Worm (Caenorhabditis elegans) whole organism, L4 larva: ENCODE results near the gene phyh-1.

Experiments
- T26A8.4 ChIP-seq: fragments of 200-800 bp; sonication (Bioruptor generic); IDR thresholded peaks from 2 replicates; pipeline ENCODE4 v1.3.6; 2022; ENCODE audit warnings: missing genetic modification characterization, missing compliant biosample characterization
- Y105C5A.15 ChIP-seq: fragments of 200-800 bp; sonication (Bioruptor generic); IDR thresholded peaks from 2 replicates; pipeline ENCODE4 v1.3.6; 2022; ENCODE audit warnings: missing genetic modification characterization, missing compliant biosample characterization
- Y5F2A.4 ChIP-seq: fragments of 200-800 bp; sonication (Bioruptor generic); optimal IDR thresholded peaks from 2 replicates; lab custom pipeline; 2018; ENCODE audit warnings: mild to moderate bottlenecking, missing genetic modification characterization, missing compliant biosample characterization
- Y75B8A.6 ChIP-seq: fragments of 200-800 bp; sonication (Bioruptor generic); IDR thresholded peaks from 2 replicates; pipeline ENCODE4 v1.3.6; 2022; ENCODE audit warnings: missing genetic modification reagents, missing genetic modification characterization, missing compliant biosample characterization
- aha-1 ChIP-seq: fragments of 150-350 bp; peaks from one replicate; lab custom pipeline; 2014; ENCODE audit warnings: missing biosample characterization, missing genetic modification characterization
- dmd-6 ChIP-seq: fragments of 200-800 bp; sonication (Bioruptor generic); IDR thresholded peaks from 2 replicates; pipeline ENCODE4 v1.3.6; 2022; ENCODE audit warnings: missing genetic modification reagents, missing genetic modification characterization, missing compliant biosample characterization
- dve-1 ChIP-seq: sonication (generic microtip); optimal IDR thresholded peaks from 2 replicates; lab custom pipeline; 2017; ENCODE audit warnings: antibody characterized with exemption, mild to moderate bottlenecking, missing genetic modification characterization, missing compliant biosample characterization; ENCODE audit not compliant: insufficient read depth
- fkh-10 ChIP-seq: fragments of 150-350 bp; optimal IDR thresholded peaks from 2 replicates; lab custom pipeline; 2014; ENCODE audit warnings: missing biosample characterization, missing genetic modification reagents, missing genetic modification characterization
- hlh-11 ChIP-seq: fragments of 200-800 bp; sonication (Bioruptor generic); optimal IDR thresholded peaks from 2 replicates; lab custom pipeline; 2018; ENCODE audit warnings: mild to moderate bottlenecking, missing genetic modification characterization, missing compliant biosample characterization
- jun-1 ChIP-seq: fragments of 150-350 bp; optimal IDR thresholded peaks from 2 replicates; lab custom pipeline; 2014; ENCODE audit warnings: missing biosample characterization, missing genetic modification reagents, missing genetic modification characterization
- lim-7 ChIP-seq: fragments of 200-800 bp; sonication (Bioruptor generic); IDR thresholded peaks from 2 replicates; pipeline ENCODE4 v1.3.6; 2022; ENCODE audit warnings: missing genetic modification characterization, missing compliant biosample characterization
- lin-13 ChIP-seq: fragments of 150-350 bp; optimal IDR thresholded peaks from 2 replicates; lab custom pipeline; 2014; ENCODE audit warnings: missing biosample characterization, missing genetic modification reagents, missing genetic modification characterization
- mdl-1 ChIP-seq, 2 experiments: fragments of 150-350 bp in 1 of 2; sonication (generic microtip) in 1 of 2; optimal IDR thresholded peaks; 2 replicates each; lab custom pipeline; 2014 to 2017; ENCODE audit warnings: missing biosample characterization in 2 of 2, missing genetic modification characterization in 2 of 2
- mdt-29 ChIP-seq: fragments of 200-800 bp; sonication (Bioruptor generic); IDR thresholded peaks from 2 replicates; pipeline ENCODE4 v1.3.6; 2022; ENCODE audit warnings: missing genetic modification reagents, missing genetic modification characterization, missing compliant biosample characterization
- mep-1 ChIP-seq: fragments of 150-350 bp; sonication (generic microtip); optimal IDR thresholded peaks from 3 replicates; lab custom pipeline; 2014; ENCODE audit warnings: missing biosample characterization, missing genetic modification characterization
- nhr-102 ChIP-seq: sonication (generic microtip); optimal IDR thresholded peaks from 2 replicates; lab custom pipeline; 2016; ENCODE audit warnings: mild to moderate bottlenecking, missing genetic modification characterization, moderate library complexity, missing compliant biosample characterization
- nhr-28 ChIP-seq: fragments of 150-350 bp; optimal IDR thresholded peaks from 2 replicates; lab custom pipeline; 2014; ENCODE audit warnings: missing biosample characterization, missing genetic modification characterization
- nhr-42 ChIP-seq: fragments of 200-800 bp; sonication (Bioruptor generic); IDR thresholded peaks from 2 replicates; pipeline ENCODE4 v1.3.6; 2022; ENCODE audit warnings: missing genetic modification characterization, missing compliant biosample characterization
- php-3 ChIP-seq: fragments of 200-800 bp; sonication (Bioruptor generic); IDR thresholded peaks from 2 replicates; pipeline ENCODE4 v1.3.6; 2022; ENCODE audit warnings: missing genetic modification reagents, missing genetic modification characterization, missing compliant biosample characterization
- pqm-1 ChIP-seq: sonication (generic microtip); optimal IDR thresholded peaks from 2 replicates; lab custom pipeline; 2017; ENCODE audit warnings: missing biosample characterization, missing genetic modification characterization
- rbr-2 ChIP-seq: sonication (generic microtip); optimal IDR thresholded peaks from 2 replicates; lab custom pipeline; 2016; ENCODE audit warnings: missing genotype, missing genetic modification characterization, missing compliant biosample characterization
- sdz-12 ChIP-seq: fragments of 200-800 bp; sonication (Bioruptor generic); optimal IDR thresholded peaks from 2 replicates; lab custom pipeline; 2018; ENCODE audit warnings: mild to moderate bottlenecking, missing genetic modification characterization, missing compliant biosample characterization
- set-16 ChIP-seq: fragments of 200-800 bp; sonication (Bioruptor generic); IDR thresholded peaks from 2 replicates; pipeline ENCODE4 v1.3.6; 2022; ENCODE audit warnings: missing genetic modification reagents, missing genetic modification characterization, missing compliant biosample characterization
- snpc-1.2 ChIP-seq: fragments of 200-800 bp; sonication (Bioruptor generic); IDR thresholded peaks from 2 replicates; pipeline ENCODE4 v1.3.6; 2022; ENCODE audit warnings: missing genetic modification reagents, missing genetic modification characterization, missing compliant biosample characterization
- spr-1 ChIP-seq: sonication (generic microtip); optimal IDR thresholded peaks from 2 replicates; lab custom pipeline; 2016; ENCODE audit warnings: mild to moderate bottlenecking, missing genetic modification characterization, missing compliant biosample characterization
- spr-3 ChIP-seq: fragments of 200-800 bp; sonication (Bioruptor generic); optimal IDR thresholded peaks from 2 replicates; lab custom pipeline; 2018; ENCODE audit warnings: mild to moderate bottlenecking, missing genetic modification characterization, missing compliant biosample characterization
- tag-97 ChIP-seq: fragments of 200-800 bp; sonication (Bioruptor generic); IDR thresholded peaks from 2 replicates; pipeline ENCODE4 v1.3.6; 2022; ENCODE audit warnings: missing genetic modification characterization, missing compliant biosample characterization
- unc-39 ChIP-seq: sonication (generic microtip); optimal IDR thresholded peaks from 2 replicates; lab custom pipeline; 2017; ENCODE audit warnings: missing biosample characterization, missing genetic modification characterization
- unc-62 ChIP-seq, 3 experiments: fragments of 150-350 bp in 1 of 3; sonication (generic microtip); optimal IDR thresholded peaks in 2 of 3; peaks in 1 of 3; 1 replicate in 1 of 3; 2 replicates in 2 of 3; lab custom pipeline; 2014 to 2017; ENCODE audit warnings: missing biosample characterization in 3 of 3, missing genetic modification characterization in 3 of 3, missing genetic modification reagents in 3 of 3, missing genotype in 1 of 3
- ztf-11 ChIP-seq: fragments of 150-350 bp; optimal IDR thresholded peaks from 2 replicates; lab custom pipeline; 2014; ENCODE audit warnings: missing biosample characterization, missing genetic modification characterization

The phyh-1 gene

DNA sequence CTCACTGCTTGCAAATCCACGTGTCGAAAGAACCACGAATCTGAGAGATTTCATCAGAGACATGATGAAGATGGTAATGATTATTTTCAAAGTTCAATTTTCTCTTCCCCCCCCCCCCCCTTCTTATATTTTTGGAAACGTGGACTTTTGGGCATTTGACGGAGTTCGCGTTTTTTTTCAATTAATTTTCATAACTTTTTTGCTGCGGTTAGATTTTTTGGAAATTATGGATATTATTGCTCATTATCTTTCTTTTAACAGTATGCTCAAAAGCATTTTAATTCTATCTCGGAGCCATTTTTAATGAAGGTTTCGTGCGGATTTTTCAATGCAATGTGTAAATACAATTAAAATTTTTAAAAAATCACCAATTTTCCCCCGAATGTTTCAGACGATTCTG lies at the start of gene phyh-1:
phyh-1 (minus strand) TSS at position 101 of the 400 bp plus-strand sequence.
- TF ChIP-seq snpc-1.2 (GFP tag; lab: Robert Waterston, UW) (no peak), Y105C5A.15 (no peak), jun-1 (tag; lab: Kevin White, UChicago) (no peak), set-16 (no peak), Y5F2A.4 (GFP tag; lab: Kevin White, UChicago) (no peak), unc-39 (tag; lab: Kevin White, UChicago) (no peak), nhr-102 (no peak), mdt-29 (GFP tag; lab: Robert Waterston, UW) (no peak), Y75B8A.6 (GFP tag; lab: Robert Waterston, UW) (no peak)

DNA sequence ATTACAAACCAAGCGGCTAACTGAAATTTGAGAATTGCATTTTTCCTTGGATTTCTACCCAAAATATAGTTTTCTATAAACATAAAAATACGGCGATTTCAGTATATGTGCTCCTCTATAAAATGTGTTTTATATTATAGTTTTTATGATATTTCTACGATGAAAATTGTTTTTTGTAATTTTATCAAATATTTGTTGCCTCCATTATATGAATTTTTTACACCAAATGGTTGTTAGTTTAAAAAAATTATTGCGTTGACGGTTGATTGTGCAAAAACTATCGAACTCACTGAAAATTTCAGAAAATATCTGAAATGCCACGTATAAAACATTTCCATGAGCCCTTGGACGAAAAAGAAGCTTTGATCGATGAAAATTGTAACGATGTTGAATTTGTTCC lies 49.0 kb upstream of the phyh-1 start, which contains the start of gene T28F3.9:
T28F3.9 (plus strand) TSS at position 301 of the 400 bp plus-strand sequence.
- TF ChIP-seq spr-1 (tag; lab: Kevin White, UChicago), result no peak
- no peak for TF ChIP-seq lim-7 (GFP tag; lab: Robert Waterston, UW)
- TF ChIP-seq unc-62 (GFP tag; optimal IDR thresholded peaks at IDR 0.05 in 1 of 2; lab: Kevin White, UChicago), result no peak
- no peak for TF ChIP-seq unc-62 (tag; optimal IDR thresholded peaks at IDR 0.05; lab: Kevin White, UChicago)
- no peak for TF ChIP-seq lin-13 (GFP tag; lab: Kevin White, UChicago)
- TF ChIP-seq unc-39 (tag; lab: Kevin White, UChicago), result no peak
- TF ChIP-seq pqm-1 (tag; lab: Kevin White, UChicago), result no peak
- TF ChIP-seq nhr-42, result no peak
- TF ChIP-seq tag-97, result no peak

DNA sequence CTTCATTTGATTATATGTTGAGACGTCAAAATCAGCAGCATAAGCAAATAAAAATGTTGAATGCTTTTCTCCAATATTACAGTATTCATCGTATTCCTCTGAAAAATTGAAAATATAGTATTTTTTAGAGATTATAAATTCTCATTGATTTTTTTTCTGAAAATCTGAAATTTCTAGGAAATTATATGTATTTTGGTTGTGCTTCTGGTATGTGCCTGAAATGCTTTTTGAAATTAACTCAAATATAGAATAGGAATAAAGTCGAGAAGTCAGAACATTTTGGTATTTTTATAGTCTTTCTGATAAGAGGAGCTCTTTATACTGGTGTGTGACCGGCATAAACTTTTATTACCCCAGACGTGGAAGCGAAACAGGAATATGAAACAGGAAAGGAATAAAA lies 48.0 kb upstream of the phyh-1 start, which contains the start of gene T28F3.8:
T28F3.8 (minus strand) TSS at position 101 of the 400 bp plus-strand sequence.
- peak; percentile 82 for TF ChIP-seq php-3 (GFP tag; lab: Robert Waterston, UW)

DNA sequence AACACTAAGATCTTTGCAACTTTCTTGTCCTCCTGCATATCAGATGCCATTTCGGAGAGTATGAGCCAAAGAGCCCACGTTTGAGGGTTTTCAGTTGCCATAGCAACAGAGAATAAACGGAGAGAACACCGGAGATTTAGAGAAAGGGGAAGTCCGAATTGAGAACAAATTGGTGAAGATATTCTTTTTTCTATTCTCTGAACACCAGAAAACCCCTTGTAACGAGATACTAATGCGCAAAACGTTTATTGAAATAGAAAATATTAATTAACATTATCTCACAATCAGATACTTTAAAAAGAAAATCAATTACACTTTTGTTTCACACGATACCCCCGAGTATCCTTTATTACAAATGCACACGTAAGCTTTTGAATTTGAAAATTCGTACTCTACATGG lies 42.7 kb upstream of the phyh-1 start, which contains the start of gene ifta-2:
ifta-2 (minus strand) TSS at position 101 of the 400 bp plus-strand sequence.
- no peak for TF ChIP-seq spr-3 (GFP tag; lab: Kevin White, UChicago)
- no peak for TF ChIP-seq php-3 (GFP tag; lab: Robert Waterston, UW)
- no peak for TF ChIP-seq sdz-12 (GFP tag; lab: Kevin White, UChicago)
- TF ChIP-seq mdl-1 (tag; optimal IDR thresholded peaks at IDR 0.05; lab: Kevin White, UChicago), result no peak
- TF ChIP-seq lin-13 (GFP tag; lab: Kevin White, UChicago), result no peak
- TF ChIP-seq unc-62 (GFP tag; optimal IDR thresholded peaks at IDR 0.05 in 1 of 2; lab: Kevin White, UChicago), result peak in 1 of 2 experiments; percentile 72
- no peak for TF ChIP-seq unc-62 (tag; optimal IDR thresholded peaks at IDR 0.05; lab: Kevin White, UChicago)

DNA sequence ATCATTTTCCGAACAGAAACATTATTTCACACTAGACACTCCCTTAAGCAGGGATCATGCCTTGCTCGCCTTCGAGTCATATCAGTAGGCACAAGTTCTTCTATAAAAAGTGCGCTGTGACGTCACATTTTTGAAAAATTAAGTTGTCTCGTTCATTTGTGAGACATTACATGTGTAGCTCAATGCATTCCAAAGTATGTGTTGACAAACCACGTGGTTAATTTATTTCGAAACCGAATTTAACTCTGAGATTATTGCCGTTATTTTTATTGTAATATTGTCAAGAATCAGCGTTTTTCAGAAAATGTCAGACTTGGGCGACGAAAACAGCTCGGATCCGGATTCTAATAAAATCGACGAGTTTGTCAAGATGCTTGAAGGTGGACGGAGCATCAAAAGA lies 35.3 kb upstream of the phyh-1 start, which contains the start of gene T28F3.5:
T28F3.5 (plus strand) TSS at position 301 of the 400 bp plus-strand sequence.
- TF ChIP-seq nhr-28 (tag; lab: Kevin White, UChicago) (no peak), aha-1 (tag; lab: Kevin White, UChicago) (peak; percentile 1), ztf-11 (tag; lab: Kevin White, UChicago) (no peak)
- TF ChIP-seq, all 104 proteins: peak for 1

DNA sequence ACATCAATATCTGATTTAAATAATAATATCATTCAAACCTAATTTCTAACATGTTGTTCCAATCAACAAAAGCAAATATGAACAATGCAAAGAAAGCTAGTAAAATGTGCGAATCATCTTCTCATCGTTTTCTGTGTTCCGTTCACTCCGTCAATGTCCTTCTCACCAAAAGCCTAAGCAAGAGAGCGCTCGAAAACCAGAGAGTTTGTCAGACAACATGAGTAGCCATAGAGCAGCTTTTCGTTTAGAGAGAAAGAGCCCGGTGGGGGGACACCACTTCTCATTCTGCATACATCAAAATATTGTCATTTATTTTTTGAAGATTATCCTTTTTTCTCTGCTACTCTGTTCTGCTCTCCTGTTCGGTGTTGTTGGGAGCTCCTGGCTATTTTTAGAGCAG lies 34.5 kb upstream of the phyh-1 start:
- TF ChIP-seq hlh-11 (tag; lab: Kevin White, UChicago), result no peak
- peak; percentile 20 for TF ChIP-seq fkh-10
- peak; percentile 38 for TF ChIP-seq rbr-2 (tag; lab: Kevin White, UChicago)

DNA sequence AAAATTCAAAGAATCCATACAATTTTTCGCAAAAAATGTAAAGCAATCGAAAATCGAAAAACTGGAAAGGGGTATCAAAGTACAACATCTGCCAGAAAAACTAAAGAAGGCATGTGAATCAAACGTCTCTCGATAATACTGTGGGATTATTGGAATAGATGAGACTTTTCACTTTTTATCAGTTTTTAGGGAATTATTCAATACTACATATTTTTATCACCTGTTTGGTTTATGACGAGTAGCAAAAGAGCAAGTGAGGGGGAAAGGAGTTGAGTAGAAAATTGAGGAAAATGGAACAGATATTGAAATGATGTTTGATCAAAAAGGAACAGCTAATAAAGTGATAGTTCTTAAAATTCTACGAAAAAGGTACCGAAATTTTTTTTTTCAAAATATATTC lies 33.9 kb upstream of the phyh-1 start:
- TF ChIP-seq dmd-6 (GFP tag; lab: Robert Waterston, UW) (0 out of 2 replicates have a peak, but pooled peaks have one; percentile 26), T26A8.4 (GFP tag; lab: Robert Waterston, UW) (no peak), dve-1 (tag; lab: Kevin White, UChicago) (peak; percentile 37), pqm-1 (tag; lab: Kevin White, UChicago) (peak; percentile 14), mep-1 (tag; lab: Kevin White, UChicago) (no peak), aha-1 (tag; lab: Kevin White, UChicago) (peak; percentile 53)
